Worm (Caenorhabditis elegans): ENCODE data around the gene R11E3.2.

DNA sequence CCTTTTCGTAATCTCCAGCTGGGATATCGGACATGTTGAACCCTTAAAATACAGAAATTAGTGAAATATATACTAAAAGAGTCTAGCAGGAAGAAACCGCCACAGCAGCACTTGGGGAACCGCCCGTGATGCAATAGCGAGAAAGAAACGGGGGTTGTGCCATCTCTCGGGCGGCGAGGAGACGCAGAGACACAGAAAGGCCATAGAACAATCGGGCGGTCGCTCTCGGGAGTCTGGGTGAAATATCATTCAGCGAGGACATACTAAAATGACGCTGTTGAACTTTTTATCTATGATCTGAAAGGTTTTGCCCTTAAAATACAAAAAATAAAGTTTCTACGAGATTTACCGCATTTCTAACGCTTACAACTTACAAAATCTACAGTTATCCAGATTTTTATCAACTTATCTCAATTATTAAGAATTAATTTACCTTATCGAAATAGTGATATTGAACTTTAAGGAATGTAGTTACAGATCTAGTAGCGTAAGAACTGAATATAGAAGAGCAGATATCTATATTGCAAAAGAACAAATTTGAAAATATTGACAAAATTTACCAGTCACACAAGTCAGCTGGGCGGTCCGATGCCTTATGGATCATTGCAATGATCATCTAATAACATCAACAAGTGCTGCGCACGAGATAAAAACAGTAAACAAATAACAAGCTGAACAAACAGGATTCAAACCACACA, 23.3 kb upstream of the R11E3.2 start, which contains the start of gene cyc-2.1:
- peak; percentile 18 for TF ChIP-seq hlh-30 (tag; optimal IDR thresholded peaks at IDR 0.05; ENCODE audit: insufficient read depth)
- TF ChIP-seq unc-62 (GFP tag; optimal IDR thresholded peaks at IDR 0.05 in 1 of 2): peak in 1 of 2 experiments; percentile 8
- no peak for TF ChIP-seq unc-62 (tag; optimal IDR thresholded peaks at IDR 0.05)
- TF ChIP-seq lin-13 (GFP tag; optimal IDR thresholded peaks at IDR 0.05): peak; percentile 36
- peak; percentile 42 for TF ChIP-seq nhr-77 (tag; optimal IDR thresholded peaks at IDR 0.05)
